Worm (Caenorhabditis elegans) whole organism, L2 larva: Measurements from ENCODE around the gene mob-2.
A peak's percentile ranks its signal among the peaks of the same experiment; 100 is the strongest.

Experiments used
- C34F6.9 ChIP-seq: fragments of 150-350 bp; optimal IDR thresholded peaks from 2 replicates; lab custom pipeline; 2014; ENCODE audit warnings: missing biosample characterization, missing genetic modification characterization
- F13H6.1 ChIP-seq: sonication (generic microtip); optimal IDR thresholded peaks from 2 replicates; lab custom pipeline; 2016; ENCODE audit warnings: missing genetic modification characterization, missing compliant biosample characterization
- Y55F3AM.14 ChIP-seq: fragments of 200-800 bp; sonication (Bioruptor generic); optimal IDR thresholded peaks from 2 replicates; lab custom pipeline; 2018; ENCODE audit warnings: mild to moderate bottlenecking, missing genetic modification characterization, missing compliant biosample characterization
- ZK546.5 ChIP-seq: sonication (generic microtip); optimal IDR thresholded peaks from 2 replicates; lab custom pipeline; 2017; ENCODE audit warnings: missing biosample characterization, missing genetic modification characterization
- alr-1 ChIP-seq: fragments of 150-350 bp; optimal IDR thresholded peaks from 2 replicates; lab custom pipeline; 2014; ENCODE audit warnings: missing biosample characterization, missing genetic modification characterization
- aly-2 ChIP-seq: fragments of 150-350 bp; optimal IDR thresholded peaks from 2 replicates; lab custom pipeline; 2014; ENCODE audit warnings: missing biosample characterization, missing genetic modification characterization
- ama-1 ChIP-seq: fragments of 150-350 bp; optimal IDR thresholded peaks from 2 replicates; lab custom pipeline; 2018; ENCODE audit warnings: inconsistent platforms
- blmp-1 ChIP-seq: sonication (generic microtip); optimal IDR thresholded peaks from 2 replicates; lab custom pipeline; 2017; ENCODE audit warnings: missing genetic modification characterization, mild to moderate bottlenecking, missing compliant biosample characterization, antibody characterized with exemption, moderate library complexity; ENCODE audit not compliant: insufficient read depth
- ceh-16 ChIP-seq: fragments of 150-350 bp; optimal IDR thresholded peaks from 2 replicates; lab custom pipeline; 2014; ENCODE audit warnings: missing biosample characterization, missing genetic modification characterization
- ceh-82 ChIP-seq: fragments of 150-350 bp; optimal IDR thresholded peaks from 2 replicates; lab custom pipeline; 2014; ENCODE audit warnings: missing biosample characterization, missing genetic modification characterization
- crh-2 ChIP-seq: sonication (generic microtip); optimal IDR thresholded peaks from 2 replicates; lab custom pipeline; 2017; ENCODE audit warnings: missing biosample characterization, missing genetic modification characterization
- egl-27 ChIP-seq: sonication (generic microtip); optimal IDR thresholded peaks from 3 replicates; lab custom pipeline; 2017; ENCODE audit warnings: missing biosample characterization, missing genetic modification reagents, missing genetic modification characterization
- elt-1 ChIP-seq: fragments of 150-350 bp; optimal IDR thresholded peaks from 2 replicates; lab custom pipeline; 2014; ENCODE audit warnings: missing biosample characterization, missing genetic modification characterization
- elt-3 ChIP-seq: sonication (generic microtip); optimal IDR thresholded peaks from 2 replicates; lab custom pipeline; 2017; ENCODE audit warnings: missing biosample characterization, missing genetic modification characterization
- fos-1 ChIP-seq: fragments of 150-350 bp; optimal IDR thresholded peaks from 2 replicates; lab custom pipeline; 2014; ENCODE audit warnings: missing biosample characterization, missing genetic modification characterization
- gmeb-1 ChIP-seq: fragments of 150-350 bp; optimal IDR thresholded peaks from 2 replicates; lab custom pipeline; 2014; ENCODE audit warnings: missing biosample characterization, missing genetic modification characterization
- lin-11 ChIP-seq: fragments of 150-350 bp; sonication (generic microtip); optimal IDR thresholded peaks from 2 replicates; lab custom pipeline; 2014; ENCODE audit warnings: missing biosample characterization, missing genetic modification characterization, inconsistent platforms, mixed read lengths
- lin-13 ChIP-seq: fragments of 150-350 bp; optimal IDR thresholded peaks from 2 replicates; lab custom pipeline; 2014; ENCODE audit warnings: missing biosample characterization, missing genetic modification reagents, missing genetic modification characterization
- lin-39 ChIP-seq: fragments of 150-350 bp; optimal IDR thresholded peaks from 2 replicates; lab custom pipeline; 2014; ENCODE audit warnings: missing biosample characterization, missing genetic modification reagents, missing genetic modification characterization
- lsy-2 ChIP-seq, 2 experiments: fragments of 150-350 bp in 1 of 2; sonication (generic microtip) in 1 of 2; optimal IDR thresholded peaks; 2 replicates each; lab custom pipeline; 2014 to 2017; ENCODE audit warnings: missing biosample characterization in 2 of 2, missing genetic modification characterization in 2 of 2
- mab-5 ChIP-seq: fragments of 150-350 bp; optimal IDR thresholded peaks from 2 replicates; lab custom pipeline; 2014; ENCODE audit warnings: missing biosample characterization, missing genetic modification characterization
- mbf-1 ChIP-seq: sonication (generic microtip); optimal IDR thresholded peaks from 2 replicates; lab custom pipeline; 2017; ENCODE audit warnings: missing biosample characterization, missing genetic modification characterization
- nhr-10 ChIP-seq: sonication (generic microtip); optimal IDR thresholded peaks from 2 replicates; lab custom pipeline; 2017; ENCODE audit warnings: missing biosample characterization, missing genetic modification characterization
- nhr-11 ChIP-seq: fragments of 150-350 bp; optimal IDR thresholded peaks from 2 replicates; lab custom pipeline; 2014; ENCODE audit warnings: missing biosample characterization, missing genetic modification characterization
- nhr-12 ChIP-seq: fragments of 150-350 bp; optimal IDR thresholded peaks from 2 replicates; lab custom pipeline; 2014; ENCODE audit warnings: missing biosample characterization, missing genetic modification characterization
- nhr-129 ChIP-seq: fragments of 150-350 bp; optimal IDR thresholded peaks from 2 replicates; lab custom pipeline; 2014; ENCODE audit warnings: missing biosample characterization, missing genetic modification characterization
- nhr-21 ChIP-seq: fragments of 150-350 bp; optimal IDR thresholded peaks from 2 replicates; lab custom pipeline; 2014; ENCODE audit warnings: missing biosample characterization, missing genetic modification characterization
- nhr-23 ChIP-seq: fragments of 150-350 bp; optimal IDR thresholded peaks from 2 replicates; lab custom pipeline; 2014; ENCODE audit warnings: missing biosample characterization, missing genetic modification reagents, missing genetic modification characterization
- nhr-25 ChIP-seq: fragments of 150-350 bp; sonication (generic microtip); optimal IDR thresholded peaks from 3 replicates; lab custom pipeline; 2014; ENCODE audit warnings: missing biosample characterization, missing genetic modification characterization
- peb-1 ChIP-seq: fragments of 150-350 bp; optimal IDR thresholded peaks from 2 replicates; lab custom pipeline; 2014; ENCODE audit warnings: missing biosample characterization, missing genetic modification characterization
- sem-4 ChIP-seq: fragments of 150-350 bp; optimal IDR thresholded peaks from 2 replicates; lab custom pipeline; 2014; ENCODE audit warnings: missing biosample characterization, missing genetic modification reagents, missing genetic modification characterization
- sma-3 ChIP-seq: sonication (generic microtip); optimal IDR thresholded peaks from 2 replicates; lab custom pipeline; 2016; ENCODE audit warnings: missing genetic modification reagents, missing genetic modification characterization, missing compliant biosample characterization
- sma-9 ChIP-seq, 2 experiments: fragments of 150-350 bp in 1 of 2; sonication (generic microtip) in 1 of 2; optimal IDR thresholded peaks; 2 replicates each; lab custom pipeline; 2014 to 2016; ENCODE audit warnings: missing genetic modification characterization in 2 of 2, mild to moderate bottlenecking in 1 of 2, missing biosample characterization in 1 of 2, missing compliant biosample characterization in 1 of 2, missing genetic modification reagents in 1 of 2, moderate library complexity in 1 of 2
- snpc-4 ChIP-seq: fragments of 150-350 bp; optimal IDR thresholded peaks from 2 replicates; lab custom pipeline; 2014; ENCODE audit warnings: missing biosample characterization, missing genetic modification characterization
- unc-55 ChIP-seq: fragments of 150-350 bp; sonication (generic microtip); optimal IDR thresholded peaks from 3 replicates; lab custom pipeline; 2014; ENCODE audit warnings: missing biosample characterization, missing genetic modification reagents, missing genetic modification characterization
- unc-62 ChIP-seq: fragments of 150-350 bp; optimal IDR thresholded peaks from 2 replicates; lab custom pipeline; 2014; ENCODE audit warnings: missing biosample characterization, missing genetic modification reagents, missing genetic modification characterization
- ztf-1 ChIP-seq: fragments of 200-800 bp; sonication (Bioruptor generic); conservative IDR thresholded peaks from 2 replicates; pipeline ENCODE4 v1.3.6; 2022; ENCODE audit warnings: missing genetic modification characterization, missing compliant biosample characterization
- ztf-11 ChIP-seq: sonication (generic microtip); optimal IDR thresholded peaks from 2 replicates; lab custom pipeline; 2017; ENCODE audit warnings: missing biosample characterization, missing genetic modification characterization
- ztf-4 ChIP-seq: fragments of 150-350 bp; optimal IDR thresholded peaks from 2 replicates; lab custom pipeline; 2014; ENCODE audit warnings: missing biosample characterization, missing genetic modification characterization

Gene mob-2

ce11 chrX:13121104-13121503 is 48.8 kb downstream of the mob-2 start:
- peak; percentile 19 for TF ChIP-seq ceh-16
- no peak for TF ChIP-seq nhr-11
- peak; percentile 65 for TF ChIP-seq lin-13 (GFP tag; lab: Kevin White, UChicago)
- peak; percentile 74 for TF ChIP-seq unc-55 (GFP tag; lab: Kevin White, UChicago)
- no peak for TF ChIP-seq unc-62 (GFP tag; lab: Kevin White, UChicago)
- peak; percentile 82 for TF ChIP-seq F13H6.1 (tag; lab: Kevin White, UChicago)
- TF ChIP-seq sem-4 (tag; lab: Kevin White, UChicago) = peak; percentile 53
- TF ChIP-seq sma-3 = peak; percentile 70
- TF ChIP-seq blmp-1 (tag; lab: Kevin White, UChicago) = peak; percentile 6
- TF ChIP-seq nhr-129 (tag; lab: Kevin White, UChicago) = peak; percentile 67
- TF ChIP-seq ztf-4 = peak; percentile 26
- peak; percentile 26 for TF ChIP-seq C34F6.9 (tag; lab: Kevin White, UChicago)
- TF ChIP-seq gmeb-1 (tag; lab: Kevin White, UChicago) = peak; percentile 55
- TF ChIP-seq lin-11 (tag; lab: Kevin White, UChicago) = peak; percentile 58
- TF ChIP-seq peb-1 = no peak
- peak; percentile 90 for TF ChIP-seq crh-2 (tag; lab: Kevin White, UChicago)
- no peak for TF ChIP-seq ama-1
- TF ChIP-seq Y55F3AM.14 (GFP tag; lab: Kevin White, UChicago) = peak; percentile 86
- TF ChIP-seq nhr-25 = peak; percentile 10
- TF ChIP-seq sma-9 (GFP tag; optimal IDR thresholded peaks at IDR 0.05; lab: Kevin White, UChicago) = peak; percentile 40
- no peak for TF ChIP-seq sma-9 (tag; optimal IDR thresholded peaks at IDR 0.05; lab: Kevin White, UChicago)
- TF ChIP-seq nhr-21 (tag; lab: Kevin White, UChicago) = peak; percentile 2
- TF ChIP-seq fos-1 (tag; lab: Kevin White, UChicago) = peak; percentile 36
- no peak for TF ChIP-seq ztf-11
- peak in 1 of 2 experiments; percentile 32 for TF ChIP-seq lsy-2 (tag; optimal IDR thresholded peaks at IDR 0.05; lab: Kevin White, UChicago)
- TF ChIP-seq elt-1 (tag; lab: Kevin White, UChicago) = no peak
- TF ChIP-seq snpc-4 (tag; lab: Kevin White, UChicago) = no peak
- no peak for TF ChIP-seq alr-1 (tag; lab: Kevin White, UChicago)

ce11 chrX:13119900-13120299 is 50.0 kb downstream of the mob-2 start:
- TF ChIP-seq egl-27 (tag; lab: Kevin White, UChicago) (peak; percentile 40), sem-4 (tag; lab: Kevin White, UChicago) (no peak), nhr-10 (tag; lab: Kevin White, UChicago) (no peak), nhr-129 (tag; lab: Kevin White, UChicago) (peak; percentile 23), C34F6.9 (tag; lab: Kevin White, UChicago) (no peak), sma-9 (GFP tag; optimal IDR thresholded peaks at IDR 0.05; lab: Kevin White, UChicago) (peak; percentile 75), sma-9 (tag; optimal IDR thresholded peaks at IDR 0.05; lab: Kevin White, UChicago) (no peak), gmeb-1 (tag; lab: Kevin White, UChicago) (no peak), nhr-21 (tag; lab: Kevin White, UChicago) (peak; percentile 12), ceh-16 (peak; percentile 64), fos-1 (tag; lab: Kevin White, UChicago) (peak; percentile 3), blmp-1 (tag; lab: Kevin White, UChicago) (no peak), snpc-4 (tag; lab: Kevin White, UChicago) (no peak)

- no peak for TF ChIP-seq nhr-12 (tag; lab: Kevin White, UChicago)
- TF ChIP-seq sma-9 (GFP tag; optimal IDR thresholded peaks at IDR 0.05; lab: Kevin White, UChicago) = peak; percentile 13
- TF ChIP-seq sma-9 (tag; optimal IDR thresholded peaks at IDR 0.05; lab: Kevin White, UChicago) = no peak
These were observed 53.5 kb downstream of the mob-2 start for ce11 chrX:13116380-13116779.

ce11 chrX:13115694-13116093 is 54.2 kb downstream of the mob-2 start:
- no peak for TF ChIP-seq C34F6.9 (tag; lab: Kevin White, UChicago)
- TF ChIP-seq nhr-11 = no peak
- no peak for TF ChIP-seq elt-1 (tag; lab: Kevin White, UChicago)
- no peak for TF ChIP-seq elt-3 (tag; lab: Kevin White, UChicago)
- no peak for TF ChIP-seq lin-39 (tag; lab: Kevin White, UChicago)
- no peak for TF ChIP-seq unc-55 (GFP tag; lab: Kevin White, UChicago)
- TF ChIP-seq peb-1 = no peak
- TF ChIP-seq aly-2 = no peak
- TF ChIP-seq lsy-2 (tag; optimal IDR thresholded peaks at IDR 0.05; lab: Kevin White, UChicago) = no peak

ce11 chrX:13113457-13113856 is 56.4 kb downstream of the mob-2 start, which contains the start of gene F17H10.2:
Gene F17H10.2 (plus strand): TSS chrX:13113772.
- TF ChIP-seq sem-4 (tag; lab: Kevin White, UChicago) (no peak), ztf-1 (GFP tag; lab: Robert Waterston, UW) (no peak), crh-2 (tag; lab: Kevin White, UChicago) (peak; percentile 73), snpc-4 (tag; lab: Kevin White, UChicago) (no peak), unc-55 (GFP tag; lab: Kevin White, UChicago) (no peak), blmp-1 (tag; lab: Kevin White, UChicago) (peak; percentile 88), lin-39 (tag; lab: Kevin White, UChicago) (no peak), lin-11 (tag; lab: Kevin White, UChicago) (no peak), ztf-11 (no peak), mbf-1 (tag; lab: Kevin White, UChicago) (no peak), egl-27 (tag; lab: Kevin White, UChicago) (no peak), alr-1 (tag; lab: Kevin White, UChicago) (no peak), ceh-82 (tag; lab: Kevin White, UChicago) (no peak), nhr-23 (tag; lab: Kevin White, UChicago) (no peak), C34F6.9 (tag; lab: Kevin White, UChicago) (no peak), elt-1 (tag; lab: Kevin White, UChicago) (no peak), nhr-11 (no peak), mab-5 (no peak), sma-9 (GFP tag; optimal IDR thresholded peaks at IDR 0.05; lab: Kevin White, UChicago) (peak; percentile 68), sma-9 (tag; optimal IDR thresholded peaks at IDR 0.05; lab: Kevin White, UChicago) (no peak), nhr-129 (tag; lab: Kevin White, UChicago) (peak; percentile 56), aly-2 (no peak), nhr-21 (tag; lab: Kevin White, UChicago) (peak; percentile 40), fos-1 (tag; lab: Kevin White, UChicago) (no peak), ztf-4 (no peak), gmeb-1 (tag; lab: Kevin White, UChicago) (no peak), ZK546.5 (tag; lab: Kevin White, UChicago) (no peak)
